Worm (Caenorhabditis elegans): Measurements from ENCODE around the gene cutl-5.

DNA sequence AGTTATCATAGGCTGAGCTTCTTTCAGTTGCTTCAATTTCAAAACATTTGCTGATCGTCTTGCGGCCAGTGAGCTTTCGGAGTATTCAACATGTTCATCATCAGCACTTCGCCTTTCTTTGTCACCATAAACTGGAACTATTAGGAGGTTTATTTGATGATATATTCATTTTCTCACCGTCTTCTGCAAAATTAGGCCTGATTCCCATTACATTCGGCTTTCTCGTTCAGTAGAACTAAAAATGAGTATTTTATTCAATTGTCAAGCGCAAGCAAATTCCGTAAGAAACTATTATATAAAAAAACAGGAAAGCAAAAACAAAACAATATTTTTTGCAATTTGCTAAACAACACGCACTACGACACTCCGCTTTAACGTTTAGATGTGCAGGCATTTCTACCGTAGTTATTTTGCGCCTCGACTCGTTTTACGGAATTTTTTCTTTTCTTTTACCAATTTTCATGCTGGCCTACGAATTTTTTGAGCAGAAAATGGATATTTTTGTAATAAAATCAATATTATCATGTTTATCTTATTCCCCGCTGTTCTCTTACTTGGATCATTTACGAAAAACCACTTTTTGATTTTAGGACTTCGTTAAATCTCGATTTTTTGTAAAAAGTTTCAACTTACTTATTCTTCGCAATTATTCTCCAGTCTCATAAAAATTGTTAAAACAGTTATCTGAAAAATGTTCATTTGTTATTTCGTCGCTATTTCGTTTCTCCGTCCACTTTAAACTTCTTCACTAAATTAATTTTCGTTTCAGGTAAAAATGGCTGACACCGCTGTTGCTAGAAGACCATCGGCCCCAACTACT, 10.7 kb downstream of the cutl-5 start, which contains the start of the genes farl-11 and rpl-33:
- no peak for TF ChIP-seq tab-1 (GFP tag; IDR thresholded peaks at IDR 0.05)
- TF ChIP-seq med-1 (GFP tag; optimal IDR thresholded peaks at IDR 0.05; ENCODE audit: insufficient read depth), result no peak
- TF ChIP-seq flt-1 (GFP tag; IDR thresholded peaks at IDR 0.05), result 0 out of 2 replicates have a peak, but pooled peaks have one; percentile 32
- TF ChIP-seq ztf-23 (GFP tag; IDR thresholded peaks at IDR 0.05), result peak; percentile 57; the same call in 1 of the 2 replicates
- TF ChIP-seq T22C8.4 (GFP tag; IDR thresholded peaks at IDR 0.05), result no peak
- no peak for TF ChIP-seq ref-1 (GFP tag; conservative IDR thresholded peaks at IDR 0.05)

Data from whole organism, midembryonic.